Fruit fly (Drosophila melanogaster): ENCODE results near the gene elm.

DNA sequence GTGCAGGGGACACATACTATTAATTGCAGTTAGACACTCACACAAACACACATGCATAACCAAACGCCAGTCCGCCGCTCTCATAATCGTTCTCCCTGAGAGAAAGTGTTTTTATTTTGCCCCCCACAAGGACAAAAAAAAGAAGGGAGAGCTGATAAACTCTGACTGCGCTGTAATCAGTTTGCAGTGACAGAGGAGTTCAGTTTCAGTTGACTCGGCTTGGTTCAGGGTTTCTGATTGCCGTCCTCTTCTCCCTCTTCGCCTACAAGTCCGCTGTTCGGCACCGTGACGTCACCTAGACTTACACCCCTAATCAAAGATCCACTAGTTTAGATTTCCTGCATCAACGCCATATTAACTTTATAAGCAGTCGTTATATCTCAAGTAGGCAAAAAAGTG, 16.6 kb upstream of the elm start:
- TF ChIP-seq insv (optimal IDR thresholded peaks at IDR 0.05) (no peak), psq (optimal IDR thresholded peaks at IDR 0.05) (no peak), h (optimal IDR thresholded peaks at IDR 0.05) (no peak), Sin3A (optimal IDR thresholded peaks at IDR 0.05) (no peak), Myc (optimal IDR thresholded peaks at IDR 0.05) (no peak), ttk (optimal IDR thresholded peaks at IDR 0.05) (no peak)
